Worm (Caenorhabditis elegans) whole organism, mixed stage, embryonic: ENCODE data around the gene hpx-2.

Experiments
- M03D4.4 ChIP-seq: sonication (generic microtip); optimal IDR thresholded peaks from 2 replicates; lab custom pipeline; 2017; ENCODE audit warnings: mild to moderate bottlenecking, missing genetic modification characterization, missing compliant biosample characterization
- bed-3 ChIP-seq: fragments of 200-800 bp; sonication (Bioruptor generic); optimal IDR thresholded peaks from 3 replicates; lab custom pipeline; 2018; ENCODE audit warnings: mild to moderate bottlenecking, missing genetic modification characterization, moderate library complexity, missing compliant biosample characterization
- blmp-1 ChIP-seq: fragments of 150-350 bp; optimal IDR thresholded peaks from 2 replicates; lab custom pipeline; 2014; ENCODE audit warnings: missing biosample characterization, missing genetic modification characterization
- ceh-39 ChIP-seq: fragments of 150-350 bp; optimal IDR thresholded peaks from 2 replicates; lab custom pipeline; 2014; ENCODE audit warnings: missing biosample characterization, missing genetic modification characterization
- ceh-43 ChIP-seq: fragments of 200-800 bp; sonication (Bioruptor generic); optimal IDR thresholded peaks from 2 replicates; lab custom pipeline; 2018; ENCODE audit warnings: mild to moderate bottlenecking, missing genetic modification characterization, moderate library complexity, missing compliant biosample characterization
- ceh-83 ChIP-seq: fragments of 200-800 bp; sonication (Bioruptor generic); optimal IDR thresholded peaks from 2 replicates; lab custom pipeline; 2018; ENCODE audit warnings: mild to moderate bottlenecking, missing genetic modification characterization, missing compliant biosample characterization
- ces-1 ChIP-seq: fragments of 150-350 bp; optimal IDR thresholded peaks from 2 replicates; lab custom pipeline; 2014; ENCODE audit warnings: missing biosample characterization, missing genetic modification reagents, missing genetic modification characterization
- cnd-1 ChIP-seq: fragments of 200-800 bp; sonication (Bioruptor generic); optimal IDR thresholded peaks from 2 replicates; lab custom pipeline; 2018; ENCODE audit warnings: mild to moderate bottlenecking, missing genetic modification characterization, missing compliant biosample characterization
- drap-1 ChIP-seq: fragments of 200-800 bp; sonication (Bioruptor generic); optimal IDR thresholded peaks from 3 replicates; lab custom pipeline; 2018; ENCODE audit warnings: mild to moderate bottlenecking, missing genetic modification characterization, missing compliant biosample characterization
- elt-1 ChIP-seq: sonication (generic microtip); optimal IDR thresholded peaks from 2 replicates; lab custom pipeline; 2017; ENCODE audit warnings: missing genetic modification characterization, mild to moderate bottlenecking, missing compliant biosample characterization, antibody characterized with exemption, moderate library complexity, borderline replicate concordance; ENCODE audit not compliant: insufficient read depth
- elt-3 ChIP-seq: fragments of 150-350 bp; optimal IDR thresholded peaks from 2 replicates; lab custom pipeline; 2014; ENCODE audit warnings: missing biosample characterization, missing genetic modification characterization
- flh-1 ChIP-seq: fragments of 200-800 bp; sonication (Bioruptor generic); optimal IDR thresholded peaks from 2 replicates; lab custom pipeline; 2018; ENCODE audit warnings: mild to moderate bottlenecking, missing genetic modification characterization, moderate library complexity, missing compliant biosample characterization
- ham-2 ChIP-seq: fragments of 200-800 bp; sonication (Bioruptor generic); optimal IDR thresholded peaks from 2 replicates; lab custom pipeline; 2018; ENCODE audit warnings: mild to moderate bottlenecking, missing genetic modification characterization, missing compliant biosample characterization
- hlh-1 ChIP-seq: fragments of 150-350 bp; optimal IDR thresholded peaks from 2 replicates; lab custom pipeline; 2014; ENCODE audit warnings: missing biosample characterization, missing genetic modification reagents, missing genetic modification characterization
- lin-13 ChIP-seq: fragments of 150-350 bp; optimal IDR thresholded peaks from 2 replicates; lab custom pipeline; 2014; ENCODE audit warnings: missing biosample characterization, missing genetic modification characterization
- lin-32 ChIP-seq: fragments of 200-800 bp; sonication (Bioruptor generic); optimal IDR thresholded peaks from 2 replicates; lab custom pipeline; 2018; ENCODE audit warnings: mild to moderate bottlenecking, missing genetic modification characterization, missing compliant biosample characterization
- lsy-2 ChIP-seq: fragments of 150-350 bp; optimal IDR thresholded peaks from 2 replicates; lab custom pipeline; 2014; ENCODE audit warnings: missing biosample characterization, missing genetic modification characterization
- mab-5 ChIP-seq: fragments of 150-350 bp; optimal IDR thresholded peaks from 2 replicates; lab custom pipeline; 2014; ENCODE audit warnings: missing biosample characterization, missing genetic modification characterization
- mep-1 ChIP-seq: fragments of 150-350 bp; optimal IDR thresholded peaks from 2 replicates; lab custom pipeline; 2017; ENCODE audit warnings: missing biosample characterization, missing genetic modification reagents, missing genetic modification characterization, inconsistent platforms
- mls-2 ChIP-seq: sonication (generic microtip); optimal IDR thresholded peaks from 2 replicates; lab custom pipeline; 2016; ENCODE audit warnings: mild to moderate bottlenecking, missing genetic modification characterization, moderate library complexity, missing compliant biosample characterization
- nhr-12 ChIP-seq: fragments of 150-350 bp; optimal IDR thresholded peaks from 2 replicates; lab custom pipeline; 2014; ENCODE audit warnings: missing biosample characterization, missing genetic modification characterization
- nhr-2 ChIP-seq: fragments of 150-350 bp; optimal IDR thresholded peaks from 2 replicates; lab custom pipeline; 2014; ENCODE audit warnings: missing biosample characterization, missing genetic modification characterization
- nhr-237 ChIP-seq: fragments of 150-350 bp; optimal IDR thresholded peaks from 2 replicates; lab custom pipeline; 2014; ENCODE audit warnings: missing biosample characterization, missing genetic modification characterization
- nhr-28 ChIP-seq: fragments of 150-350 bp; optimal IDR thresholded peaks from 2 replicates; lab custom pipeline; 2014; ENCODE audit warnings: missing biosample characterization, missing genetic modification characterization
- nhr-76 ChIP-seq: sonication (generic microtip); optimal IDR thresholded peaks from 2 replicates; lab custom pipeline; 2017; ENCODE audit warnings: missing biosample characterization, missing genetic modification characterization
- pha-4 ChIP-seq: fragments of 150-350 bp; optimal IDR thresholded peaks from 2 replicates; lab custom pipeline; 2018; ENCODE audit warnings: missing biosample characterization, missing genetic modification reagents, missing genetic modification characterization
- sem-2 ChIP-seq: fragments of 200-800 bp; sonication (Bioruptor generic); optimal IDR thresholded peaks from 2 replicates; lab custom pipeline; 2018; ENCODE audit warnings: mild to moderate bottlenecking, missing genetic modification characterization, missing compliant biosample characterization
- snpc-4 ChIP-seq: fragments of 150-350 bp; optimal IDR thresholded peaks from 2 replicates; lab custom pipeline; 2014; ENCODE audit warnings: missing biosample characterization, missing genetic modification characterization
- tbx-8 ChIP-seq: fragments of 200-800 bp; sonication (Bioruptor generic); optimal IDR thresholded peaks from 2 replicates; lab custom pipeline; 2018; ENCODE audit warnings: mild to moderate bottlenecking, missing genetic modification characterization, moderate library complexity, missing compliant biosample characterization
- unc-120 ChIP-seq: sonication (generic microtip); optimal IDR thresholded peaks from 2 replicates; lab custom pipeline; 2017; ENCODE audit warnings: missing genetic modification characterization, missing compliant biosample characterization; ENCODE audit not compliant: poor library complexity, severe bottlenecking
- unc-39 ChIP-seq: fragments of 150-350 bp; optimal IDR thresholded peaks from 2 replicates; lab custom pipeline; 2014; ENCODE audit warnings: missing biosample characterization, missing genetic modification characterization
- unc-62 ChIP-seq: fragments of 150-350 bp; optimal IDR thresholded peaks from 2 replicates; lab custom pipeline; 2014; ENCODE audit warnings: missing biosample characterization, missing genetic modification reagents, missing genetic modification characterization
- zip-8 ChIP-seq: fragments of 150-350 bp; optimal IDR thresholded peaks from 2 replicates; lab custom pipeline; 2014; ENCODE audit warnings: missing biosample characterization, missing genetic modification characterization
- ztf-11 ChIP-seq: fragments of 150-350 bp; optimal IDR thresholded peaks from 2 replicates; lab custom pipeline; 2014; ENCODE audit warnings: missing biosample characterization, missing genetic modification characterization

hpx-2 gene

ce11 chrV:13891489-13891888 is 41.2 kb downstream of the hpx-2 start:
- no peak for TF ChIP-seq hlh-1 (tag; lab: Kevin White, UChicago)
- no peak for TF ChIP-seq elt-1
- TF ChIP-seq nhr-2 = no peak
- TF ChIP-seq ceh-43 (GFP tag; lab: Kevin White, UChicago) = no peak
- no peak for TF ChIP-seq nhr-76
- no peak for TF ChIP-seq ces-1 (GFP tag; lab: Kevin White, UChicago)
- no peak for TF ChIP-seq snpc-4 (tag; lab: Kevin White, UChicago)
- no peak for TF ChIP-seq flh-1 (GFP tag; lab: Kevin White, UChicago)
- no peak for TF ChIP-seq lin-13
- TF ChIP-seq mls-2 (tag; lab: Kevin White, UChicago) = no peak
- TF ChIP-seq ceh-83 (GFP tag; lab: Kevin White, UChicago) = no peak
- TF ChIP-seq nhr-28 (tag; lab: Kevin White, UChicago) = no peak
- no peak for TF ChIP-seq zip-8 (tag; lab: Kevin White, UChicago)
- TF ChIP-seq sem-2 (GFP tag; lab: Kevin White, UChicago) = no peak
- TF ChIP-seq ham-2 (GFP tag; lab: Kevin White, UChicago) = no peak
- no peak for TF ChIP-seq lsy-2
- TF ChIP-seq ceh-39 (tag; lab: Kevin White, UChicago) = no peak
- TF ChIP-seq cnd-1 (tag; lab: Kevin White, UChicago) = no peak
- TF ChIP-seq bed-3 (GFP tag; lab: Kevin White, UChicago) = no peak

- TF ChIP-seq ceh-39 (tag; lab: Kevin White, UChicago) (no peak), drap-1 (GFP tag; lab: Kevin White, UChicago) (no peak), snpc-4 (tag; lab: Kevin White, UChicago) (no peak), sem-2 (GFP tag; lab: Kevin White, UChicago) (no peak), ceh-83 (GFP tag; lab: Kevin White, UChicago) (no peak), M03D4.4 (no peak), mab-5 (tag; lab: Kevin White, UChicago) (no peak), zip-8 (tag; lab: Kevin White, UChicago) (no peak), ztf-11 (tag; lab: Kevin White, UChicago) (no peak), nhr-237 (no peak), pha-4 (tag; lab: Kevin White, UChicago) (no peak), mls-2 (tag; lab: Kevin White, UChicago) (no peak), cnd-1 (tag; lab: Kevin White, UChicago) (no peak), ceh-43 (GFP tag; lab: Kevin White, UChicago) (no peak), nhr-12 (tag; lab: Kevin White, UChicago) (no peak), unc-62 (GFP tag; lab: Kevin White, UChicago) (peak; percentile 17), unc-39 (tag; lab: Kevin White, UChicago) (no peak), ham-2 (GFP tag; lab: Kevin White, UChicago) (no peak), lin-32 (GFP tag; lab: Kevin White, UChicago) (no peak), nhr-28 (tag; lab: Kevin White, UChicago) (no peak), mep-1 (peak; percentile 14), lsy-2 (no peak), blmp-1 (no peak), unc-120 (tag; lab: Kevin White, UChicago) (peak; percentile 7)
These were observed 42.4 kb downstream of the hpx-2 start, which contains the start of gene sptl-3 for ce11 chrV:13892457-13893375. TSS of gene sptl-3 (plus strand) at chrV:13893325.

- TF ChIP-seq mep-1 (no peak), unc-120 (tag; lab: Kevin White, UChicago) (no peak), lin-32 (GFP tag; lab: Kevin White, UChicago) (no peak), nhr-28 (tag; lab: Kevin White, UChicago) (no peak), flh-1 (GFP tag; lab: Kevin White, UChicago) (no peak), tbx-8 (no peak), zip-8 (tag; lab: Kevin White, UChicago) (no peak), snpc-4 (tag; lab: Kevin White, UChicago) (no peak), elt-3 (tag; lab: Kevin White, UChicago) (no peak)
These were observed 43.3 kb downstream of the hpx-2 start for ce11 chrV:13893583-13893982.
